Worm (Caenorhabditis elegans): Measurements from ENCODE around the gene acs-12.

- TF ChIP-seq cnd-1 (tag; optimal IDR thresholded peaks at IDR 0.05) (no peak), ceh-43 (GFP tag; optimal IDR thresholded peaks at IDR 0.05) (no peak)
Observed at ce11 chrV:20868329-20868728, 35.6 kb upstream of the acs-12 start, which contains the start of gene F31D4.8.
